Worm (Caenorhabditis elegans) whole organism, L4 larva: Measurements from ENCODE around the gene ceh-88.

ENCODE experiments used
- cey-2 ChIP-seq: sonication (generic microtip); optimal IDR thresholded peaks from 3 replicates; lab custom pipeline; 2017; ENCODE audit warnings: missing genetic modification characterization, mild to moderate bottlenecking, missing compliant biosample characterization, antibody characterized with exemption, borderline replicate concordance; ENCODE audit not compliant: insufficient read depth
- lsy-2 ChIP-seq, 2 experiments: fragments of 150-350 bp in 1 of 2; sonication (generic microtip) in 1 of 2; optimal IDR thresholded peaks; 2 replicates each; lab custom pipeline; 2014 to 2017; ENCODE audit warnings: missing biosample characterization in 2 of 2, missing genetic modification characterization in 2 of 2
- mes-2 ChIP-seq: sonication (generic microtip); optimal IDR thresholded peaks from 2 replicates; lab custom pipeline; 2016; ENCODE audit warnings: missing genotype, mild to moderate bottlenecking, missing genetic modification characterization, missing compliant biosample characterization; ENCODE audit not compliant: poor library complexity, severe bottlenecking
- nhr-11 ChIP-seq: fragments of 150-350 bp; optimal IDR thresholded peaks from 2 replicates; lab custom pipeline; 2014; ENCODE audit warnings: missing biosample characterization, missing genetic modification characterization
- nhr-237 ChIP-seq: sonication (generic microtip); optimal IDR thresholded peaks from 2 replicates; lab custom pipeline; 2017; ENCODE audit warnings: missing biosample characterization, missing genetic modification characterization
- nhr-25 ChIP-seq: sonication (generic microtip); optimal IDR thresholded peaks from 2 replicates; lab custom pipeline; 2017; ENCODE audit warnings: missing genetic modification characterization, mild to moderate bottlenecking, missing compliant biosample characterization, antibody characterized with exemption, moderate library complexity, borderline replicate concordance; ENCODE audit not compliant: insufficient read depth
- nhr-77 ChIP-seq: fragments of 150-350 bp; optimal IDR thresholded peaks from 2 replicates; lab custom pipeline; 2014; ENCODE audit warnings: missing biosample characterization, missing genetic modification characterization
- tra-1 ChIP-seq: fragments of 200-800 bp; sonication (Bioruptor generic); IDR thresholded peaks from 2 replicates; pipeline ENCODE4 v1.3.6; 2022; ENCODE audit warnings: missing genetic modification reagents, missing genetic modification characterization, missing compliant biosample characterization
- unc-39 ChIP-seq: sonication (generic microtip); optimal IDR thresholded peaks from 2 replicates; lab custom pipeline; 2017; ENCODE audit warnings: missing biosample characterization, missing genetic modification characterization
- unc-62 ChIP-seq, 3 experiments: fragments of 150-350 bp in 1 of 3; sonication (generic microtip); optimal IDR thresholded peaks in 2 of 3; peaks in 1 of 3; 1 replicate in 1 of 3; 2 replicates in 2 of 3; lab custom pipeline; 2014 to 2017; ENCODE audit warnings: missing biosample characterization in 3 of 3, missing genetic modification characterization in 3 of 3, missing genetic modification reagents in 3 of 3, missing genotype in 1 of 3

ce11 chrIV:17341033-17341432, 12.0 kb downstream of the ceh-88 start:
- TF ChIP-seq lsy-2 (tag; optimal IDR thresholded peaks at IDR 0.05; lab: Kevin White, UChicago) (no peak), unc-39 (tag; lab: Kevin White, UChicago) (no peak), nhr-77 (tag; lab: Kevin White, UChicago) (no peak), nhr-237 (tag; lab: Kevin White, UChicago) (no peak), tra-1 (GFP tag; lab: Robert Waterston, UW) (no peak), unc-62 (GFP tag; optimal IDR thresholded peaks at IDR 0.05 in 1 of 2; lab: Kevin White, UChicago) (peak in 1 of 2 experiments; percentile 95), unc-62 (tag; optimal IDR thresholded peaks at IDR 0.05; lab: Kevin White, UChicago) (no peak), nhr-25 (tag; lab: Kevin White, UChicago) (no peak), nhr-11 (tag; lab: Kevin White, UChicago) (no peak), mes-2 (tag; lab: Kevin White, UChicago) (no peak), cey-2 (tag; lab: Kevin White, UChicago) (no peak)
